Worm (Caenorhabditis elegans) whole organism, L4 larva: Measurements from ENCODE around the gene irld-2.

Experiments
- F49E8.2 ChIP-seq: sonication (generic microtip); optimal IDR thresholded peaks from 2 replicates; lab custom pipeline; 2016; ENCODE audit warnings: missing compliant biosample characterization, mild to moderate bottlenecking, missing genetic modification characterization, borderline replicate concordance
- lin-15B ChIP-seq: fragments of 150-350 bp; sonication (generic microtip); optimal IDR thresholded peaks from 3 replicates; lab custom pipeline; 2014; ENCODE audit warnings: missing biosample characterization, missing genetic modification characterization
- nhr-11 ChIP-seq: fragments of 150-350 bp; optimal IDR thresholded peaks from 2 replicates; lab custom pipeline; 2014; ENCODE audit warnings: missing biosample characterization, missing genetic modification characterization
- nhr-28 ChIP-seq: fragments of 150-350 bp; optimal IDR thresholded peaks from 2 replicates; lab custom pipeline; 2014; ENCODE audit warnings: missing biosample characterization, missing genetic modification characterization
- nhr-6 ChIP-seq: fragments of 150-350 bp; optimal IDR thresholded peaks from 2 replicates; lab custom pipeline; 2014; ENCODE audit warnings: missing biosample characterization, missing genetic modification characterization

- no peak for TF ChIP-seq nhr-28
- no peak for TF ChIP-seq nhr-6
- no peak for TF ChIP-seq lin-15B (tag; lab: Kevin White, UChicago)
- TF ChIP-seq nhr-11 = no peak
- no peak for TF ChIP-seq F49E8.2
Observed at ce11 chrX:13443283-13443682, 48.4 kb upstream of the irld-2 start.
